Fruit fly (Drosophila melanogaster) whole organism, embryonic: ENCODE results near the gene CG17364.

Experiments used
- Antp ChIP-seq: fragments of 200-800 bp; sonication (Bioruptor generic); optimal IDR thresholded peaks from 3 replicates; lab custom pipeline; 2016; ENCODE audit warnings: missing biosample characterization, missing genetic modification characterization
- B-H2 ChIP-seq: fragments of 200-800 bp; sonication (Bioruptor generic); optimal IDR thresholded peaks from 2 replicates; lab custom pipeline; 2018; ENCODE audit warnings: missing biosample characterization, mild to moderate bottlenecking, missing genetic modification characterization
- CG10147 ChIP-seq: fragments of 200-800 bp; sonication (Bioruptor generic); optimal IDR thresholded peaks from 2 replicates; lab custom pipeline; 2019; ENCODE audit warnings: missing biosample characterization, mild to moderate bottlenecking, missing genetic modification characterization, moderate library complexity
- CG11695 ChIP-seq: fragments of 200-800 bp; sonication (Bioruptor generic); IDR thresholded peaks from 3 replicates; pipeline ENCODE4 v1.3.6; 2022; ENCODE audit warnings: missing biosample characterization, missing genetic modification characterization
- CG12769 ChIP-seq: fragments of 200-800 bp; sonication (Bioruptor generic); optimal IDR thresholded peaks from 2 replicates; lab custom pipeline; 2019; ENCODE audit warnings: missing biosample characterization, mild to moderate bottlenecking, missing genetic modification characterization, moderate library complexity
- CG13424 ChIP-seq: fragments of 200-800 bp; sonication (Bioruptor generic); optimal IDR thresholded peaks from 2 replicates; lab custom pipeline; 2019; ENCODE audit warnings: missing biosample characterization, mild to moderate bottlenecking, missing genetic modification characterization, moderate library complexity
- CG16779 ChIP-seq: fragments of 200-800 bp; sonication (Bioruptor generic); IDR thresholded peaks from 2 replicates; pipeline ENCODE4 v1.3.6; 2022; ENCODE audit warnings: missing biosample characterization, missing genetic modification characterization
- CG17829 ChIP-seq: fragments of 200-800 bp; optimal IDR thresholded peaks from 2 replicates; lab custom pipeline; 2019; ENCODE audit warnings: missing biosample characterization, mild to moderate bottlenecking, missing genetic modification characterization, moderate library complexity
- CG18764 ChIP-seq: fragments of 200-800 bp; sonication (Bioruptor generic); optimal IDR thresholded peaks from 3 replicates; lab custom pipeline; 2016; ENCODE audit warnings: missing biosample characterization, missing genetic modification characterization
- CG2712 ChIP-seq: fragments of 200-800 bp; optimal IDR thresholded peaks from 3 replicates; lab custom pipeline; 2019; ENCODE audit warnings: missing biosample characterization, mild to moderate bottlenecking, missing genetic modification characterization, moderate library complexity
- CG3065 ChIP-seq: fragments of 200-800 bp; sonication (Bioruptor generic); optimal IDR thresholded peaks from 2 replicates; lab custom pipeline; 2016; ENCODE audit warnings: missing biosample characterization, missing genetic modification characterization
- CG3163 ChIP-seq: fragments of 200-800 bp; sonication (Bioruptor generic); optimal IDR thresholded peaks from 3 replicates; lab custom pipeline; 2016; ENCODE audit warnings: missing biosample characterization, missing genetic modification characterization
- CG32772 ChIP-seq: fragments of 200-800 bp; sonication (Bioruptor generic); IDR thresholded peaks from 2 replicates; pipeline ENCODE4 v1.3.6; 2022; ENCODE audit warnings: missing biosample characterization, missing genetic modification characterization
- CG3281 ChIP-seq: fragments of 200-800 bp; sonication (Bioruptor generic); optimal IDR thresholded peaks from 3 replicates; lab custom pipeline; 2017; ENCODE audit warnings: missing biosample characterization, mild to moderate bottlenecking, missing genetic modification characterization
- CG33557 ChIP-seq: fragments of 200-800 bp; sonication (Bioruptor generic); optimal IDR thresholded peaks from 2 replicates; lab custom pipeline; 2019; ENCODE audit warnings: missing biosample characterization, mild to moderate bottlenecking, missing genetic modification characterization, moderate library complexity
- CG3847 ChIP-seq: fragments of 200-800 bp; sonication (Bioruptor generic); IDR thresholded peaks from 2 replicates; pipeline ENCODE4 v1.3.6; 2022; ENCODE audit warnings: missing biosample characterization, missing genetic modification characterization
- CG4328 ChIP-seq: fragments of 200-800 bp; sonication (Bioruptor generic); optimal IDR thresholded peaks from 3 replicates; lab custom pipeline; 2017; ENCODE audit warnings: missing biosample characterization, missing genetic modification reagents, missing genetic modification characterization
- CG4730 ChIP-seq: fragments of 200-800 bp; sonication (Bioruptor generic); IDR thresholded peaks from 2 replicates; pipeline ENCODE4 v1.3.6; 2022; ENCODE audit warnings: missing biosample characterization, missing genetic modification characterization
- CG6254 ChIP-seq: fragments of 200-800 bp; sonication (Bioruptor generic); optimal IDR thresholded peaks from 3 replicates; lab custom pipeline; 2017; ENCODE audit warnings: mild to moderate bottlenecking, missing biosample characterization, missing genetic modification reagents, missing genetic modification characterization
- CG7556 ChIP-seq: fragments of 200-800 bp; sonication (Bioruptor generic); optimal IDR thresholded peaks from 2 replicates; lab custom pipeline; 2017; ENCODE audit warnings: missing biosample characterization, mild to moderate bottlenecking, missing genetic modification characterization
- CG8089 ChIP-seq: fragments of 200-800 bp; sonication (Bioruptor generic); optimal IDR thresholded peaks from 3 replicates; lab custom pipeline; 2016; ENCODE audit warnings: missing biosample characterization, missing genetic modification characterization
- CG8478 ChIP-seq: fragments of >200 bp; optimal IDR thresholded peaks from 2 replicates; lab custom pipeline; 2018
- CG9609 ChIP-seq: fragments of 200-800 bp; sonication (Bioruptor generic); optimal IDR thresholded peaks from 3 replicates; lab custom pipeline; 2016; ENCODE audit warnings: missing biosample characterization, missing genetic modification characterization
- Dbx ChIP-seq: fragments of 200-800 bp; sonication (Bioruptor generic); IDR thresholded peaks from 3 replicates; pipeline ENCODE4 v1.3.6; 2022; ENCODE audit warnings: missing biosample characterization, missing genetic modification characterization
- Elba2 ChIP-seq: fragments of 200-800 bp; sonication (Bioruptor generic); optimal IDR thresholded peaks from 3 replicates; lab custom pipeline; 2016; ENCODE audit warnings: missing biosample characterization, missing genetic modification characterization
- GATAe ChIP-seq: fragments of 200-800 bp; sonication (Bioruptor generic); conservative IDR thresholded peaks from 2 replicates; pipeline ENCODE4 v1.3.6; 2022; ENCODE audit warnings: missing biosample characterization, missing genetic modification characterization
- HmgD ChIP-seq: fragments of 200-800 bp; sonication (Bioruptor generic); optimal IDR thresholded peaks from 3 replicates; lab custom pipeline; 2016; ENCODE audit warnings: missing biosample characterization, missing genetic modification characterization
- HmgZ ChIP-seq: fragments of 200-800 bp; sonication (Bioruptor generic); optimal IDR thresholded peaks from 2 replicates; lab custom pipeline; 2018; ENCODE audit warnings: missing biosample characterization, mild to moderate bottlenecking, missing genetic modification characterization
- Hmr ChIP-seq: fragments of 200-800 bp; sonication (Bioruptor generic); optimal IDR thresholded peaks from 3 replicates; lab custom pipeline; 2017; ENCODE audit warnings: mild to moderate bottlenecking, missing biosample characterization, missing genetic modification reagents, missing genetic modification characterization
- Lim3 ChIP-seq: fragments of 200-800 bp; sonication (Bioruptor generic); IDR thresholded peaks from 2 replicates; pipeline ENCODE4 v1.3.6; 2022; ENCODE audit warnings: missing biosample characterization, missing genetic modification characterization
- Mrtf ChIP-seq: fragments of 200-800 bp; sonication (Bioruptor generic); IDR thresholded peaks from 3 replicates; pipeline ENCODE4 v1.3.6; 2022; ENCODE audit warnings: missing biosample characterization, missing genetic modification characterization
- Six4 ChIP-seq: fragments of 200-800 bp; sonication (Bioruptor generic); optimal IDR thresholded peaks from 2 replicates; lab custom pipeline; 2016; ENCODE audit warnings: missing biosample characterization, missing genetic modification characterization
- Taf1 ChIP-seq: fragments of 200-800 bp; sonication (Bioruptor generic); IDR thresholded peaks from 2 replicates; pipeline ENCODE4 v1.3.6; 2022; ENCODE audit warnings: missing biosample characterization, missing genetic modification characterization
- Usf ChIP-seq: fragments of 200-800 bp; sonication (Bioruptor generic); optimal IDR thresholded peaks from 2 replicates; lab custom pipeline; 2017; ENCODE audit warnings: missing genotype, missing biosample characterization, missing genetic modification characterization
- Xbp1 ChIP-seq: fragments of 200-800 bp; sonication (Bioruptor generic); optimal IDR thresholded peaks from 3 replicates; lab custom pipeline; 2016; ENCODE audit warnings: missing biosample characterization, mild to moderate bottlenecking, missing genetic modification characterization
- Xrp1 ChIP-seq: fragments of 200-800 bp; sonication (Bioruptor generic); IDR thresholded peaks from 2 replicates; pipeline ENCODE4 v1.3.6; 2022; ENCODE audit warnings: missing biosample characterization, missing genetic modification characterization
- ab ChIP-seq: fragments of 200-800 bp; sonication (Bioruptor generic); optimal IDR thresholded peaks from 2 replicates; lab custom pipeline; 2016; ENCODE audit warnings: missing biosample characterization, missing genetic modification characterization
- bigmax ChIP-seq: fragments of 200-800 bp; sonication (Bioruptor generic); optimal IDR thresholded peaks from 2 replicates; lab custom pipeline; 2018; ENCODE audit warnings: missing biosample characterization, mild to moderate bottlenecking, missing genetic modification characterization
- chn ChIP-seq: fragments of 200-800 bp; sonication (Bioruptor generic); optimal IDR thresholded peaks from 2 replicates; lab custom pipeline; 2016; ENCODE audit warnings: missing biosample characterization, missing genetic modification characterization
- croc ChIP-seq: fragments of 200-800 bp; sonication (Bioruptor generic); conservative IDR thresholded peaks from 3 replicates; pipeline ENCODE4 v1.3.6; 2022; ENCODE audit warnings: missing biosample characterization, missing genetic modification characterization
- gcm2 ChIP-seq: fragments of 200-800 bp; sonication (Bioruptor generic); optimal IDR thresholded peaks from 2 replicates; lab custom pipeline; 2016; ENCODE audit warnings: missing biosample characterization, missing genetic modification characterization
- gem ChIP-seq: fragments of 200-800 bp; sonication (Bioruptor generic); optimal IDR thresholded peaks from 2 replicates; lab custom pipeline; 2019; ENCODE audit warnings: missing biosample characterization, mild to moderate bottlenecking, missing genetic modification characterization, moderate library complexity
- mld ChIP-seq: fragments of 200-800 bp; sonication (Bioruptor generic); IDR thresholded peaks from 3 replicates; pipeline ENCODE4 v1.3.6; 2022; ENCODE audit warnings: missing biosample characterization, missing genetic modification characterization; ENCODE audit not compliant: partially characterized antibody
- repo ChIP-seq: fragments of 200-800 bp; sonication (Bioruptor generic); optimal IDR thresholded peaks from 2 replicates; lab custom pipeline; 2016; ENCODE audit warnings: missing biosample characterization, missing genetic modification characterization
- tap ChIP-seq: fragments of 200-800 bp; optimal IDR thresholded peaks from 3 replicates; lab custom pipeline; 2019; ENCODE audit warnings: missing biosample characterization, mild to moderate bottlenecking, missing genetic modification characterization, moderate library complexity
- tgo ChIP-seq: fragments of 200-800 bp; sonication (Bioruptor generic); IDR thresholded peaks from 3 replicates; pipeline ENCODE4 v1.3.6; 2022; ENCODE audit warnings: missing biosample characterization, missing genetic modification characterization
- tx ChIP-seq: fragments of 200-800 bp; sonication (Bioruptor generic); optimal IDR thresholded peaks from 2 replicates; lab custom pipeline; 2016; ENCODE audit warnings: missing biosample characterization, missing genetic modification characterization
- wor ChIP-seq: fragments of 200-800 bp; sonication (Bioruptor generic); IDR thresholded peaks from 2 replicates; pipeline ENCODE4 v1.3.6; 2022; ENCODE audit warnings: missing biosample characterization, missing genetic modification characterization
- zen ChIP-seq: fragments of 200-800 bp; sonication (Bioruptor generic); optimal IDR thresholded peaks from 3 replicates; lab custom pipeline; 2018; ENCODE audit warnings: missing biosample characterization, mild to moderate bottlenecking, missing genetic modification characterization, moderate library complexity

The CG17364 gene

dm6 chr3L:14031171-14032126 lies 38.2 kb upstream of the CG17364 start, which contains the start of the genes CG6650 and endos (continued):
- no peak for TF ChIP-seq Lim3 (GFP tag; lab: Robert Waterston, UW)
- peak; percentile 23 for TF ChIP-seq Hmr
- TF ChIP-seq tgo (GFP tag; lab: Robert Waterston, UW): no peak
- no peak for TF ChIP-seq CG12769 (tag; lab: Kevin White, UChicago)
- TF ChIP-seq gcm2 (GFP tag; lab: Kevin White, UChicago): no peak
- no peak for TF ChIP-seq CG16779 (GFP tag; lab: Robert Waterston, UW)
- TF ChIP-seq repo (GFP tag; lab: Kevin White, UChicago): no peak
- no peak for TF ChIP-seq CG3065 (GFP tag; lab: Kevin White, UChicago)
- no peak for TF ChIP-seq chn
- TF ChIP-seq wor (GFP tag; lab: Robert Waterston, UW): no peak
- peak; percentile 34; the same call in 1 of the 3 replicates for TF ChIP-seq CG11695 (GFP tag; lab: Robert Waterston, UW)
- no peak for TF ChIP-seq CG7556 (GFP tag; lab: Kevin White, UChicago)
- TF ChIP-seq Elba2 (GFP tag; lab: Kevin White, UChicago): peak; percentile 59
- TF ChIP-seq CG4730 (GFP tag; lab: Robert Waterston, UW): no peak
- TF ChIP-seq CG3847: peak; percentile 38
- TF ChIP-seq B-H2 (GFP tag; lab: Kevin White, UChicago): peak; percentile 69
- TF ChIP-seq HmgD (GFP tag; lab: Kevin White, UChicago): no peak
- TF ChIP-seq tx: no peak
- TF ChIP-seq CG9609 (GFP tag; lab: Kevin White, UChicago): no peak
- peak; percentile 52 for TF ChIP-seq CG17829 (tag; lab: Kevin White, UChicago)
- TF ChIP-seq CG32772: no peak
- no peak for TF ChIP-seq CG3163 (GFP tag; lab: Kevin White, UChicago)
- TF ChIP-seq Xbp1 (GFP tag; lab: Kevin White, UChicago): peak; percentile 41
- peak; percentile 37; the same call in 1 of the 3 replicates for TF ChIP-seq mld
- TF ChIP-seq CG10147 (GFP tag; lab: Kevin White, UChicago): no peak
- TF ChIP-seq CG18764 (GFP tag; lab: Kevin White, UChicago): no peak
- peak; percentile 47 for TF ChIP-seq CG3281 (GFP tag; lab: Kevin White, UChicago)
- no peak for TF ChIP-seq Usf (GFP tag; lab: Kevin White, UChicago)
- no peak for TF ChIP-seq tap (tag; lab: Kevin White, UChicago)
- TF ChIP-seq HmgZ (tag; lab: Kevin White, UChicago): peak; percentile 5
- TF ChIP-seq CG13424 (tag; lab: Kevin White, UChicago): peak; percentile 40
- TF ChIP-seq Antp (GFP tag; lab: Kevin White, UChicago): no peak
- 0 out of 2 replicates have a peak, but pooled peaks have one; percentile 5 for TF ChIP-seq Xrp1 (GFP tag; lab: Robert Waterston, UW)
- peak; percentile 53 for TF ChIP-seq gem (tag; lab: Kevin White, UChicago)
- TF ChIP-seq CG2712 (tag; lab: Kevin White, UChicago): peak; percentile 54
- TF ChIP-seq GATAe: no peak
- TF ChIP-seq CG4328 (GFP tag; lab: Kevin White, UChicago): peak; percentile 66
- no peak for TF ChIP-seq Taf1 (GFP tag; lab: Robert Waterston, UW)
- peak; percentile 33 for TF ChIP-seq zen (tag; lab: Kevin White, UChicago)
- no peak for TF ChIP-seq Mrtf (GFP tag; lab: Robert Waterston, UW)
- no peak for TF ChIP-seq CG8089 (GFP tag; lab: Kevin White, UChicago)
- TF ChIP-seq CG33557 (GFP tag; lab: Kevin White, UChicago): no peak
- TF ChIP-seq Six4 (GFP tag; lab: Kevin White, UChicago): no peak
- peak; percentile 63 for TF ChIP-seq CG6254 (GFP tag; lab: Kevin White, UChicago)
- no peak for TF ChIP-seq CG8478 (lab: Kevin White, UChicago)
- no peak for TF ChIP-seq ab (GFP tag; lab: Kevin White, UChicago)
- TF ChIP-seq bigmax: no peak
- peak; percentile 24; the same call in 1 of the 3 replicates for TF ChIP-seq Dbx (GFP tag; lab: Robert Waterston, UW)
- no peak for TF ChIP-seq croc
